Fruit fly (Drosophila melanogaster) whole organism, embryonic: ENCODE data around the gene Dred.

Source experiments
- Abd-B ChIP-seq: fragments of 200-800 bp; sonication (Bioruptor generic); optimal IDR thresholded peaks from 2 replicates; lab custom pipeline; 2018; ENCODE audit warnings: missing biosample characterization, mild to moderate bottlenecking, missing genetic modification characterization, moderate library complexity
- Blimp-1 ChIP-seq: fragments of 200-800 bp; sonication (Bioruptor generic); optimal IDR thresholded peaks from 3 replicates; lab custom pipeline; 2018; ENCODE audit warnings: missing biosample characterization, missing genetic modification characterization, mild to moderate bottlenecking, moderate library complexity, missing genetic modification reagents
- CG1024 ChIP-seq: fragments of 200-800 bp; sonication (Bioruptor generic); IDR thresholded peaks from 2 replicates; pipeline ENCODE4 v1.3.6; 2022; ENCODE audit warnings: missing biosample characterization, missing genetic modification characterization
- CG10543 ChIP-seq: fragments of 200-800 bp; sonication (Bioruptor generic); optimal IDR thresholded peaks from 3 replicates; lab custom pipeline; 2017; ENCODE audit warnings: missing biosample characterization, mild to moderate bottlenecking, missing genetic modification characterization, moderate library complexity
- CG12299 ChIP-seq: fragments of 200-800 bp; sonication (Bioruptor generic); optimal IDR thresholded peaks from 2 replicates; lab custom pipeline; 2018; ENCODE audit warnings: missing biosample characterization, mild to moderate bottlenecking, missing genetic modification characterization
- CG13624 ChIP-seq: fragments of 200-800 bp; sonication (Bioruptor generic); optimal IDR thresholded peaks from 2 replicates; lab custom pipeline; 2016; ENCODE audit warnings: missing biosample characterization, missing genetic modification characterization
- CG1602 ChIP-seq: fragments of 200-800 bp; sonication (Bioruptor generic); optimal IDR thresholded peaks from 3 replicates; lab custom pipeline; 2016; ENCODE audit warnings: missing biosample characterization, missing genetic modification characterization
- CG1603 ChIP-seq: fragments of 200-800 bp; sonication (Bioruptor generic); optimal IDR thresholded peaks from 2 replicates; lab custom pipeline; 2019; ENCODE audit warnings: missing biosample characterization, mild to moderate bottlenecking, missing genetic modification characterization, moderate library complexity
- CG2116 ChIP-seq: fragments of 200-800 bp; sonication (Bioruptor generic); optimal IDR thresholded peaks from 3 replicates; lab custom pipeline; 2018; ENCODE audit warnings: missing biosample characterization, mild to moderate bottlenecking, missing genetic modification characterization
- CG2199 ChIP-seq: fragments of 200-800 bp; sonication (Bioruptor generic); IDR thresholded peaks from 3 replicates; pipeline ENCODE4 v1.3.6; 2022; ENCODE audit warnings: missing biosample characterization, missing genetic modification characterization
- CG2678 ChIP-seq: fragments of 200-800 bp; sonication (Bioruptor generic); optimal IDR thresholded peaks from 3 replicates; lab custom pipeline; 2019; ENCODE audit warnings: missing biosample characterization, mild to moderate bottlenecking, missing genetic modification characterization, moderate library complexity
- CG31388 ChIP-seq: fragments of 200-800 bp; sonication (Bioruptor generic); optimal IDR thresholded peaks from 2 replicates; lab custom pipeline; 2016; ENCODE audit warnings: missing biosample characterization, missing genetic modification characterization
- CG4617 ChIP-seq: fragments of 200-800 bp; sonication (Bioruptor generic); optimal IDR thresholded peaks from 3 replicates; lab custom pipeline; 2016; ENCODE audit warnings: missing biosample characterization, missing genetic modification characterization, borderline replicate concordance
- CG4730 ChIP-seq: fragments of 200-800 bp; sonication (Bioruptor generic); IDR thresholded peaks from 2 replicates; pipeline ENCODE4 v1.3.6; 2022; ENCODE audit warnings: missing biosample characterization, missing genetic modification characterization
- CG6175 ChIP-seq: fragments of 200-800 bp; sonication (Bioruptor generic); IDR thresholded peaks from 3 replicates; pipeline ENCODE4 v1.3.6; 2022; ENCODE audit warnings: missing biosample characterization, missing genetic modification characterization
- CG7357 ChIP-seq: fragments of 200-800 bp; sonication (Bioruptor generic); IDR thresholded peaks from 3 replicates; pipeline ENCODE4 v1.3.6; 2022; ENCODE audit warnings: missing biosample characterization, missing genetic modification characterization
- Dbx ChIP-seq: fragments of 200-800 bp; sonication (Bioruptor generic); IDR thresholded peaks from 3 replicates; pipeline ENCODE4 v1.3.6; 2022; ENCODE audit warnings: missing biosample characterization, missing genetic modification characterization
- Dip2 ChIP-seq: fragments of 200-800 bp; sonication (Bioruptor generic); IDR thresholded peaks from 2 replicates; pipeline ENCODE4 v1.3.6; 2022; ENCODE audit warnings: missing biosample characterization, missing genetic modification characterization
- Dll ChIP-seq: fragments of 200-800 bp; sonication (Bioruptor generic); IDR thresholded peaks from 4 replicates; pipeline ENCODE4 v1.3.6; 2022; ENCODE audit warnings: missing biosample characterization, missing genetic modification characterization; ENCODE audit not compliant: partially characterized antibody
- Hmx ChIP-seq: fragments of 200-800 bp; sonication (Bioruptor generic); optimal IDR thresholded peaks from 2 replicates; lab custom pipeline; 2016; ENCODE audit warnings: missing biosample characterization, missing genetic modification characterization
- Hr78 ChIP-seq, 2 experiments: fragments of 200-800 bp in 1 of 2; fragments of >200 bp in 1 of 2; sonication (Bioruptor generic) in 1 of 2; optimal IDR thresholded peaks; 2 replicates each; lab custom pipeline; 2017 to 2019; ENCODE audit warnings: missing biosample characterization in 2 of 2, missing genetic modification characterization in 2 of 2, mild to moderate bottlenecking in 1 of 2, moderate library complexity in 1 of 2
- Lhr ChIP-seq: fragments of 200-800 bp; sonication (Bioruptor generic); optimal IDR thresholded peaks from 3 replicates; lab custom pipeline; 2017; ENCODE audit warnings: mild to moderate bottlenecking, missing biosample characterization, missing genetic modification reagents, missing genetic modification characterization
- Med ChIP-seq: fragments of 200-800 bp; sonication (Bioruptor generic); peaks from one replicate; lab custom pipeline; 2016; ENCODE audit warnings: missing biosample characterization, missing genetic modification characterization, mild to moderate bottlenecking, inconsistent platforms, moderate library complexity
- NC2β ChIP-seq: fragments of 200-800 bp; sonication (Bioruptor generic); optimal IDR thresholded peaks from 2 replicates; lab custom pipeline; 2016; ENCODE audit warnings: missing biosample characterization, missing genetic modification characterization
- Sry-δ ChIP-seq: fragments of 200-800 bp; sonication (Bioruptor generic); optimal IDR thresholded peaks from 2 replicates; lab custom pipeline; 2016; ENCODE audit warnings: missing biosample characterization, missing genetic modification characterization
- bsh ChIP-seq, 2 experiments: fragments of 200-800 bp; sonication (Bioruptor generic); optimal IDR thresholded peaks; 2 replicates each; lab custom pipeline; 2017 to 2018; ENCODE audit warnings: mild to moderate bottlenecking in 2 of 2, missing biosample characterization in 2 of 2, missing genetic modification characterization in 2 of 2, moderate library complexity in 1 of 2
- btn ChIP-seq: fragments of 200-800 bp; sonication (Bioruptor generic); optimal IDR thresholded peaks from 2 replicates; lab custom pipeline; 2016; ENCODE audit warnings: missing biosample characterization, missing genetic modification characterization
- ci ChIP-seq: fragments of 200-800 bp; sonication (Bioruptor generic); IDR thresholded peaks from 3 replicates; pipeline ENCODE4 v1.3.6; 2022; ENCODE audit warnings: missing biosample characterization, missing genetic modification characterization
- crp ChIP-seq, 2 experiments: fragments of 200-800 bp; sonication (Bioruptor generic); optimal IDR thresholded peaks; 2 replicates in 1 of 2; 3 replicates in 1 of 2; lab custom pipeline; 2017; ENCODE audit warnings: missing biosample characterization in 2 of 2, missing genetic modification characterization in 2 of 2, mild to moderate bottlenecking in 1 of 2, moderate library complexity in 1 of 2
- dysf ChIP-seq: fragments of 200-800 bp; sonication (Bioruptor generic); IDR thresholded peaks from 3 replicates; pipeline ENCODE4 v1.3.6; 2022; ENCODE audit warnings: missing biosample characterization, missing genetic modification characterization
- fd102C ChIP-seq: fragments of 200-800 bp; sonication (Bioruptor generic); optimal IDR thresholded peaks from 2 replicates; lab custom pipeline; 2018; ENCODE audit warnings: missing biosample characterization, mild to moderate bottlenecking, missing genetic modification characterization, moderate library complexity
- fd96Cb ChIP-seq: fragments of 200-800 bp; sonication (Bioruptor generic); optimal IDR thresholded peaks from 2 replicates; lab custom pipeline; 2018; ENCODE audit warnings: missing biosample characterization, mild to moderate bottlenecking, missing genetic modification characterization, moderate library complexity
- ftz-f1 ChIP-seq: fragments of 200-800 bp; sonication (Bioruptor generic); optimal IDR thresholded peaks from 2 replicates; lab custom pipeline; 2016; ENCODE audit warnings: missing biosample characterization, missing genetic modification characterization
- gce ChIP-seq: fragments of 200-800 bp; sonication (Bioruptor generic); IDR thresholded peaks from 3 replicates; pipeline ENCODE4 v1.3.6; 2022; ENCODE audit warnings: missing biosample characterization, missing genetic modification characterization
- gsb ChIP-seq: fragments of 200-800 bp; sonication (Bioruptor generic); IDR thresholded peaks from 2 replicates; pipeline ENCODE4 v1.3.6; 2022; ENCODE audit warnings: missing biosample characterization, missing genetic modification characterization
- hbn ChIP-seq: fragments of 200-800 bp; sonication (Bioruptor generic); IDR thresholded peaks from 2 replicates; pipeline ENCODE4 v1.3.6; 2022; ENCODE audit warnings: missing biosample characterization, missing genetic modification characterization; ENCODE audit not compliant: partially characterized antibody
- her ChIP-seq: fragments of 200-800 bp; sonication (Bioruptor generic); optimal IDR thresholded peaks from 2 replicates; lab custom pipeline; 2016; ENCODE audit warnings: missing biosample characterization, missing genetic modification characterization
- hth ChIP-seq: fragments of >200 bp; optimal IDR thresholded peaks from 2 replicates; lab custom pipeline; 2017; ENCODE audit warnings: inconsistent platforms
- jigr1 ChIP-seq: fragments of 200-800 bp; sonication (Bioruptor generic); IDR thresholded peaks from 3 replicates; pipeline ENCODE4 v1.3.6; 2022; ENCODE audit warnings: missing biosample characterization, missing genetic modification characterization
- lilli ChIP-seq: fragments of 200-800 bp; sonication (Bioruptor generic); optimal IDR thresholded peaks from 3 replicates; lab custom pipeline; 2016; ENCODE audit warnings: missing biosample characterization, missing genetic modification characterization
- onecut ChIP-seq: fragments of 200-800 bp; sonication (Bioruptor generic); IDR thresholded peaks from 2 replicates; pipeline ENCODE4 v1.3.6; 2022; ENCODE audit warnings: missing biosample characterization, missing genetic modification characterization
- pnt ChIP-seq: fragments of 200-800 bp; sonication (Bioruptor generic); optimal IDR thresholded peaks from 3 replicates; lab custom pipeline; 2016; ENCODE audit warnings: missing biosample characterization, missing genetic modification characterization
- ranshi ChIP-seq: fragments of 200-800 bp; sonication (Bioruptor generic); IDR thresholded peaks from 2 replicates; pipeline ENCODE4 v1.3.6; 2022; ENCODE audit warnings: missing biosample characterization, missing genetic modification characterization
- row ChIP-seq: fragments of 200-800 bp; sonication (Bioruptor generic); IDR thresholded peaks from 3 replicates; pipeline ENCODE4 v1.3.6; 2022; ENCODE audit warnings: missing biosample characterization, missing genetic modification characterization
- sim ChIP-seq: fragments of 200-800 bp; sonication (Bioruptor generic); IDR thresholded peaks from 2 replicates; pipeline ENCODE4 v1.3.6; 2022; ENCODE audit warnings: missing biosample characterization, missing genetic modification characterization
- slbo ChIP-seq: fragments of 200-800 bp; sonication (Bioruptor generic); IDR thresholded peaks from 2 replicates; pipeline ENCODE4 v1.3.6; 2022; ENCODE audit warnings: missing biosample characterization, missing genetic modification characterization
- so ChIP-seq: fragments of 200-800 bp; sonication (Bioruptor generic); IDR thresholded peaks from 3 replicates; pipeline ENCODE4 v1.3.6; 2022; ENCODE audit warnings: missing biosample characterization, missing genetic modification characterization
- trem ChIP-seq: fragments of 200-800 bp; optimal IDR thresholded peaks from 3 replicates; lab custom pipeline; 2019; ENCODE audit warnings: missing biosample characterization, mild to moderate bottlenecking, missing genetic modification characterization, moderate library complexity
- unpg ChIP-seq: fragments of 200-800 bp; sonication (Bioruptor generic); optimal IDR thresholded peaks from 3 replicates; lab custom pipeline; 2018; ENCODE audit warnings: missing biosample characterization, mild to moderate bottlenecking, missing genetic modification characterization, moderate library complexity
- wek ChIP-seq: fragments of 200-800 bp; sonication (Bioruptor generic); optimal IDR thresholded peaks from 3 replicates; lab custom pipeline; 2018; ENCODE audit warnings: missing biosample characterization, mild to moderate bottlenecking, missing genetic modification characterization, moderate library complexity
- zfh2 ChIP-seq: fragments of 200-800 bp; sonication (Bioruptor generic); optimal IDR thresholded peaks from 2 replicates; lab custom pipeline; 2016; ENCODE audit warnings: missing biosample characterization, missing genetic modification characterization

Gene Dred

DNA sequence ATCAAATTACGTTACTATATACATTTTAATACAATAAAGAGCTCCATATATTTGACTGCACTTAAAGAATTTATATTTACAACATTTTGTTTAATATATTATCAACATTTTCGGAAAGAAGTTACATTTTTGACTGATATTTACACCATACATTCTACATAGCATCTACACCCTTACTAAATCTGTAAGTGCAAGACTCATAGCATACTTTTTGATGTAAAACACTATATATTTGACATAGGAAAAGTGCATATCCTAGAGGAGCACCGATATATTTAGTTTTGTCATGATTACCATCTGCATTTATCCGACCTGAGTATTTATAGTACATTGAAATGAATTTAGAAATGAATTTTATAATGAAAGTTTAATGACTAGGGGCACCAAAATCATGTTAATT, 25.0 kb upstream of the Dred start (continued):
- no peak for TF ChIP-seq CG7357
- no peak for TF ChIP-seq Dip2 (GFP tag; lab: Robert Waterston, UW)
- peak; percentile 9 for TF ChIP-seq CG1603 (tag; lab: Kevin White, UChicago)
- no peak for TF ChIP-seq sim
- no peak for TF ChIP-seq btn (GFP tag; lab: Kevin White, UChicago)
- no peak for TF ChIP-seq hth
- TF ChIP-seq row (GFP tag; lab: Robert Waterston, UW): no peak
- peak; percentile 68; the same call in 1 of the 3 replicates for TF ChIP-seq CG2199 (GFP tag; lab: Robert Waterston, UW)
- no peak for TF ChIP-seq pnt (GFP tag; lab: Kevin White, UChicago)
- TF ChIP-seq ci (GFP tag; lab: Robert Waterston, UW): no peak
- TF ChIP-seq CG31388 (GFP tag; lab: Kevin White, UChicago): no peak
- TF ChIP-seq, all 482 proteins: peak for 8

dm6 chr3L:19566127-19566526, 22.1 kb upstream of the Dred start:
- TF ChIP-seq fd102C (GFP tag; lab: Kevin White, UChicago) (no peak), gce (no peak), fd96Cb (tag; lab: Kevin White, UChicago) (no peak), Hr78 (GFP tag; optimal IDR thresholded peaks at IDR 0.05; lab: Kevin White, UChicago) (no peak), Sry-δ (GFP tag; lab: Kevin White, UChicago) (no peak), Blimp-1 (no peak), Hmx (no peak), unpg (GFP tag; lab: Kevin White, UChicago) (no peak), CG10543 (GFP tag; lab: Kevin White, UChicago) (peak; percentile 3), Dll (GFP tag; lab: Robert Waterston, UW) (no peak), CG4730 (GFP tag; lab: Robert Waterston, UW) (no peak), CG1024 (GFP tag; lab: Robert Waterston, UW) (no peak), hbn (GFP tag; lab: Robert Waterston, UW) (no peak), Lhr (GFP tag; lab: Kevin White, UChicago) (no peak), slbo (no peak), ranshi (GFP tag; lab: Robert Waterston, UW) (no peak), onecut (no peak), bsh (GFP tag; optimal IDR thresholded peaks at IDR 0.05; lab: Kevin White, UChicago) (no peak), lilli (GFP tag; lab: Kevin White, UChicago) (no peak), her (GFP tag; lab: Kevin White, UChicago) (no peak), dysf (GFP tag; lab: Robert Waterston, UW) (no peak), gsb (GFP tag; lab: Robert Waterston, UW) (no peak), crp (GFP tag; optimal IDR thresholded peaks at IDR 0.05; lab: Kevin White, UChicago) (no peak), so (GFP tag; lab: Robert Waterston, UW) (peak; percentile 24; the same call in 1 of the 3 replicates), CG4617 (GFP tag; lab: Kevin White, UChicago) (no peak), wek (GFP tag; lab: Kevin White, UChicago) (no peak), CG1602 (GFP tag; lab: Kevin White, UChicago) (no peak), CG2116 (GFP tag; lab: Kevin White, UChicago) (no peak), zfh2 (no peak), NC2β (GFP tag; lab: Kevin White, UChicago) (no peak), Med (peak; percentile 48), Abd-B (no peak), ftz-f1 (GFP tag; lab: Kevin White, UChicago) (no peak), CG12299 (no peak), trem (no peak), CG6175 (0 out of 3 replicates have a peak, but pooled peaks have one; percentile 34), jigr1 (GFP tag; lab: Robert Waterston, UW) (no peak), CG13624 (GFP tag; lab: Kevin White, UChicago) (no peak), CG2678 (tag; lab: Kevin White, UChicago) (no peak), Dbx (GFP tag; lab: Robert Waterston, UW) (0 out of 3 replicates have a peak, but pooled peaks have one; percentile 37)
